Worm (Caenorhabditis elegans) whole organism, L1 larva: ENCODE data around the gene wht-6.

Source experiments
- C04F5.9 ChIP-seq: sonication (generic microtip); optimal IDR thresholded peaks from 2 replicates; lab custom pipeline; 2016; ENCODE audit warnings: missing genetic modification characterization, missing compliant biosample characterization
- C16A3.4 ChIP-seq: fragments of 150-350 bp; optimal IDR thresholded peaks from 2 replicates; lab custom pipeline; 2014; ENCODE audit warnings: missing biosample characterization, missing genetic modification characterization
- Y116A8C.19 ChIP-seq: sonication (generic microtip); optimal IDR thresholded peaks from 2 replicates; lab custom pipeline; 2016; ENCODE audit warnings: missing compliant biosample characterization, missing genetic modification characterization, borderline replicate concordance
- aha-1 ChIP-seq: fragments of 150-350 bp; optimal IDR thresholded peaks from 2 replicates; lab custom pipeline; 2014; ENCODE audit warnings: missing biosample characterization, missing genetic modification characterization
- ama-1 ChIP-seq: fragments of 150-350 bp; optimal IDR thresholded peaks from 2 replicates; lab custom pipeline; 2014
- ceh-8 ChIP-seq: fragments of 200-800 bp; sonication (Bioruptor generic); optimal IDR thresholded peaks from 2 replicates; lab custom pipeline; 2018; ENCODE audit warnings: mild to moderate bottlenecking, missing genetic modification characterization, moderate library complexity, missing compliant biosample characterization
- ceh-82 ChIP-seq, 3 experiments: fragments of 150-350 bp in 1 of 3; sonication (generic microtip) in 2 of 3; optimal IDR thresholded peaks; 2 replicates each; lab custom pipeline; 2014 to 2017; ENCODE audit warnings: missing biosample characterization in 3 of 3, missing genetic modification characterization in 3 of 3
- ceh-88 ChIP-seq: fragments of 200-800 bp; sonication (Bioruptor generic); IDR thresholded peaks from 2 replicates; pipeline ENCODE4 v1.3.6; 2022; ENCODE audit warnings: missing genetic modification characterization, missing compliant biosample characterization
- ces-1 ChIP-seq: fragments of 150-350 bp; optimal IDR thresholded peaks from 2 replicates; lab custom pipeline; 2014; ENCODE audit warnings: missing biosample characterization, missing genetic modification reagents, missing genetic modification characterization
- efl-1 ChIP-seq, 4 experiments: fragments of 150-350 bp; optimal IDR thresholded peaks in 3 of 4; peaks in 1 of 4; 1 replicate in 1 of 4; 2 replicates in 3 of 4; lab custom pipeline; 2014; ENCODE audit warnings: missing biosample characterization in 2 of 4, missing genetic modification characterization in 2 of 4, missing genetic modification reagents in 2 of 4
- egl-27 ChIP-seq, 2 experiments: fragments of 150-350 bp in 1 of 2; sonication (generic microtip); optimal IDR thresholded peaks; 3 replicates each; lab custom pipeline; 2017 to 2018; ENCODE audit warnings: missing biosample characterization in 2 of 2, missing genetic modification characterization in 2 of 2, missing genetic modification reagents in 2 of 2
- elt-2 ChIP-seq: sonication (generic microtip); optimal IDR thresholded peaks from 2 replicates; lab custom pipeline; 2016; ENCODE audit warnings: missing genetic modification characterization, mild to moderate bottlenecking, inconsistent platforms, missing compliant biosample characterization, missing genetic modification reagents
- ets-5 ChIP-seq: fragments of 200-800 bp; sonication (Bioruptor generic); IDR thresholded peaks from 2 replicates; pipeline ENCODE4 v1.3.6; 2022; ENCODE audit warnings: missing genetic modification characterization, missing compliant biosample characterization
- grh-1 ChIP-seq: fragments of 200-800 bp; sonication (Bioruptor generic); IDR thresholded peaks from 2 replicates; pipeline ENCODE4 v1.3.6; 2022; ENCODE audit warnings: missing genetic modification reagents, missing genetic modification characterization, missing compliant biosample characterization
- jun-1 ChIP-seq: fragments of 150-350 bp; optimal IDR thresholded peaks from 2 replicates; lab custom pipeline; 2014; ENCODE audit warnings: missing biosample characterization, missing genetic modification reagents, missing genetic modification characterization
- lir-3 ChIP-seq: sonication (generic microtip); optimal IDR thresholded peaks from 2 replicates; lab custom pipeline; 2016; ENCODE audit warnings: mild to moderate bottlenecking, missing genetic modification characterization, moderate library complexity, missing compliant biosample characterization; ENCODE audit not compliant: poor library complexity
- mab-9 ChIP-seq: fragments of 200-800 bp; sonication (Bioruptor generic); IDR thresholded peaks from 2 replicates; pipeline ENCODE4 v1.3.6; 2022; ENCODE audit warnings: missing genetic modification reagents, missing genetic modification characterization, missing compliant biosample characterization
- mdl-1 ChIP-seq, 2 experiments: fragments of 150-350 bp; optimal IDR thresholded peaks; 2 replicates each; lab custom pipeline; 2014 to 2017; ENCODE audit warnings: missing biosample characterization in 2 of 2, missing genetic modification characterization in 2 of 2, inconsistent platforms in 1 of 2
- mep-1 ChIP-seq: fragments of 150-350 bp; optimal IDR thresholded peaks from 2 replicates; lab custom pipeline; 2014; ENCODE audit warnings: missing biosample characterization, missing genetic modification characterization
- nhr-11 ChIP-seq: fragments of 150-350 bp; optimal IDR thresholded peaks from 2 replicates; lab custom pipeline; 2014; ENCODE audit warnings: missing biosample characterization, missing genetic modification characterization
- nhr-19 ChIP-seq: fragments of 200-800 bp; sonication (Bioruptor generic); conservative IDR thresholded peaks from 2 replicates; pipeline ENCODE4 v1.3.6; 2022; ENCODE audit warnings: missing genetic modification characterization, missing compliant biosample characterization
- nhr-20 ChIP-seq: sonication (generic microtip); optimal IDR thresholded peaks from 2 replicates; lab custom pipeline; 2016; ENCODE audit warnings: mild to moderate bottlenecking, missing genetic modification characterization, missing compliant biosample characterization
- nhr-237 ChIP-seq: fragments of 150-350 bp; optimal IDR thresholded peaks from 2 replicates; lab custom pipeline; 2014; ENCODE audit warnings: missing biosample characterization, missing genetic modification characterization
- nhr-28 ChIP-seq: fragments of 150-350 bp; optimal IDR thresholded peaks from 2 replicates; lab custom pipeline; 2014; ENCODE audit warnings: missing biosample characterization, missing genetic modification characterization
- nhr-71 ChIP-seq: sonication (generic microtip); optimal IDR thresholded peaks from 2 replicates; lab custom pipeline; 2016; ENCODE audit warnings: mild to moderate bottlenecking, missing genetic modification characterization, moderate library complexity, missing compliant biosample characterization
- nhr-76 ChIP-seq: sonication (generic microtip); optimal IDR thresholded peaks from 2 replicates; lab custom pipeline; 2017; ENCODE audit warnings: missing biosample characterization, missing genetic modification characterization
- nhr-84 ChIP-seq: sonication (generic microtip); optimal IDR thresholded peaks from 2 replicates; lab custom pipeline; 2017; ENCODE audit warnings: missing biosample characterization, missing genetic modification characterization
- nhr-90 ChIP-seq: sonication (generic microtip); optimal IDR thresholded peaks from 2 replicates; lab custom pipeline; 2016; ENCODE audit warnings: mild to moderate bottlenecking, missing genetic modification characterization, missing compliant biosample characterization; ENCODE audit not compliant: poor library complexity
- pqm-1 ChIP-seq: sonication (generic microtip); optimal IDR thresholded peaks from 3 replicates; lab custom pipeline; 2017; ENCODE audit warnings: missing biosample characterization, missing genetic modification characterization
- rnt-1 ChIP-seq: sonication (generic microtip); optimal IDR thresholded peaks from 2 replicates; lab custom pipeline; 2016; ENCODE audit warnings: mild to moderate bottlenecking, missing genetic modification characterization, moderate library complexity, missing compliant biosample characterization
- skn-1 ChIP-seq: fragments of 150-350 bp; optimal IDR thresholded peaks from 2 replicates; lab custom pipeline; 2014; ENCODE audit warnings: missing biosample characterization, missing genetic modification characterization
- sox-4 ChIP-seq: sonication (generic microtip); optimal IDR thresholded peaks from 2 replicates; lab custom pipeline; 2016; ENCODE audit warnings: missing genetic modification characterization, missing compliant biosample characterization
- sup-37 ChIP-seq: fragments of 200-800 bp; sonication (Bioruptor generic); optimal IDR thresholded peaks from 2 replicates; lab custom pipeline; 2018; ENCODE audit warnings: mild to moderate bottlenecking, missing genetic modification characterization, missing compliant biosample characterization
- tbx-2 ChIP-seq: sonication (generic microtip); optimal IDR thresholded peaks from 2 replicates; lab custom pipeline; 2016; ENCODE audit warnings: missing genetic modification characterization, missing compliant biosample characterization
- unc-130 ChIP-seq: fragments of 150-350 bp; optimal IDR thresholded peaks from 2 replicates; lab custom pipeline; 2017; ENCODE audit warnings: missing biosample characterization, missing genetic modification characterization, inconsistent platforms
- unc-98 ChIP-seq: fragments of 200-800 bp; sonication (Bioruptor generic); IDR thresholded peaks from 2 replicates; pipeline ENCODE4 v1.3.6; 2022; ENCODE audit warnings: missing genetic modification characterization, missing compliant biosample characterization
- zip-4 ChIP-seq: fragments of 200-800 bp; sonication (Bioruptor generic); optimal IDR thresholded peaks from 2 replicates; lab custom pipeline; 2018; ENCODE audit warnings: mild to moderate bottlenecking, missing genetic modification characterization, moderate library complexity, missing compliant biosample characterization
- ztf-11 ChIP-seq, 2 experiments: sonication (generic microtip); optimal IDR thresholded peaks; 2 replicates each; lab custom pipeline; 2016 to 2017; ENCODE audit warnings: missing genetic modification characterization in 2 of 2, missing biosample characterization in 1 of 2, missing compliant biosample characterization in 1 of 2

The wht-6 gene

DNA sequence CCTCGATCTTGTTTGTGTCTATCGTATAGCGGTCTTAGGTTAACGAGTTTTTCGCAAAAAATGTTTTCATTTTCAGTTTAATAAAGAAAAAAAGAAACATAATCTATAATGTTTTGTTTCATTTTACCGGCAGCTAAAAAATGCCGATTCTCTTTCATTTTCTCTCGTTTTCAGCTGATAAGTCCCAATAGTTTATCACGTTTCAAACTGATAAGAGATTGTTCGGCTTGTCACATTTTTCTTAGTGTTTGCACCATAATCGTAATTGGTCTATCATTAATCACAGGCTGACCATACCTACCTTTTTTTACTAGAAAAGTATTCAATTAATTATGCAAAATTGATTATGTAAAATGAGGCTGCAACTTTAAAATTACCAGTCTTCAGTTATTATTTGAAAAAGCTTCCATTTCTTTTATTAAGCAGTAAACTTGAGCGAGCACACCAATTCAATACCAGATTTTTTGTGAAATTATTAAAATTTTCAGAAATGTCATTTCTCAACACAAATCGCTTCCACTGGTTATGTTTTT, 23.7 kb downstream of the wht-6 start, which contains the start of gene F23F12.13:
Gene F23F12.13 (plus strand): TSS at position 483 of the 533 bp plus-strand sequence.
- no peak for TF ChIP-seq egl-27 (tag; optimal IDR thresholded peaks at IDR 0.05; lab: Kevin White, UChicago)
- no peak for TF ChIP-seq ceh-8
- TF ChIP-seq efl-1 (optimal IDR thresholded peaks at IDR 0.05; lab: Kevin White, UChicago), result no peak
- peak in 1 of 2 experiments; percentile 69 for TF ChIP-seq efl-1 (GFP tag; optimal IDR thresholded peaks at IDR 0.05 in 1 of 2; lab: Kevin White, UChicago)
- TF ChIP-seq elt-2 (tag; lab: Kevin White, UChicago), result peak; percentile 84

DNA sequence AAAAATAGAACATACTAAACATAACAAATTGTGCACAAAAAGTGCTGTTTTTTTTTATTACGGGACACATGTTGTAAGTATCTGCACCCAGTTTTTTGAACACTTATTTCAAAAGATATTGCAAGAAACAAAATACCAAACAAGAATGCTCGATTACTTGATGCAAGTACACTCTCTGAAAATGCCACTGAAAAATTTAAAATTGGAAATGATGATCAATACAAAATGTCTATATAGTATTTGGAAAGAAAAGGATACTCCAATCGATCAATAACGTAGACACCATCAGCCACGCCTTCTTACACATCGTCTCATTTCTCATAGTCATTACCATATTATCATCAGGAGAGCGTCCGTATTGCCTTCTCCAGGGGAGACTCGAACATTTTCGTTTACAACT, 26.6 kb downstream of the wht-6 start, which contains the start of gene sdz-15:
Gene sdz-15 (plus strand): TSS at position 301 of the 400 bp plus-strand sequence.
- TF ChIP-seq mep-1 (tag; lab: Kevin White, UChicago), result no peak
- TF ChIP-seq unc-130 (tag; lab: Kevin White, UChicago), result no peak
- no peak for TF ChIP-seq ets-5 (GFP tag; lab: Robert Waterston, UW)

ce11 chrIII:6499102-6499501, 27.6 kb downstream of the wht-6 start:
- TF ChIP-seq efl-1 (optimal IDR thresholded peaks at IDR 0.05; lab: Kevin White, UChicago) (no peak), efl-1 (GFP tag; optimal IDR thresholded peaks at IDR 0.05 in 1 of 2; lab: Kevin White, UChicago) (peak in 1 of 2 experiments; percentile 71), unc-98 (GFP tag; lab: Robert Waterston, UW) (no peak), aha-1 (tag; lab: Kevin White, UChicago) (no peak), ztf-11 (tag; optimal IDR thresholded peaks at IDR 0.05; lab: Kevin White, UChicago) (no peak)

- no peak for TF ChIP-seq skn-1
- TF ChIP-seq elt-2 (tag; lab: Kevin White, UChicago), result peak; percentile 32
- TF ChIP-seq mep-1 (tag; lab: Kevin White, UChicago), result no peak
- no peak for TF ChIP-seq mdl-1 (tag; optimal IDR thresholded peaks at IDR 0.05; lab: Kevin White, UChicago)
- TF ChIP-seq, all 84 proteins: peak for 1
Observed at ce11 chrIII:6500032-6500564, 28.5 kb downstream of the wht-6 start, which contains the start of gene F23F12.3. Gene F23F12.3 (plus strand): TSS chrIII:6500514.

ce11 chrIII:6507832-6508231, 36.3 kb downstream of the wht-6 start, which contains the start of gene F23F12.12:
Gene F23F12.12 (plus strand): TSS chrIII:6508132.
- no peak for TF ChIP-seq unc-98 (GFP tag; lab: Robert Waterston, UW)
- no peak for TF ChIP-seq Y116A8C.19
- no peak for TF ChIP-seq elt-2 (tag; lab: Kevin White, UChicago)
- TF ChIP-seq C04F5.9 (tag; lab: Kevin White, UChicago), result no peak
- TF ChIP-seq pqm-1, result no peak
- no peak for TF ChIP-seq ceh-82 (tag; optimal IDR thresholded peaks at IDR 0.05; lab: Kevin White, UChicago)
- TF ChIP-seq nhr-76 (tag; lab: Kevin White, UChicago), result no peak
- TF ChIP-seq nhr-20 (tag; lab: Kevin White, UChicago), result no peak
- no peak for TF ChIP-seq nhr-11 (tag; lab: Kevin White, UChicago)
- TF ChIP-seq nhr-19 (GFP tag; lab: Robert Waterston, UW), result no peak
- no peak for TF ChIP-seq sup-37 (GFP tag; lab: Kevin White, UChicago)
- TF ChIP-seq efl-1 (optimal IDR thresholded peaks at IDR 0.05; lab: Kevin White, UChicago), result no peak
- TF ChIP-seq efl-1 (GFP tag; optimal IDR thresholded peaks at IDR 0.05 in 1 of 2; lab: Kevin White, UChicago), result no peak
- no peak for TF ChIP-seq grh-1 (GFP tag; lab: Robert Waterston, UW)
- TF ChIP-seq nhr-28 (tag; lab: Kevin White, UChicago), result no peak
- TF ChIP-seq C16A3.4 (tag; lab: Kevin White, UChicago), result no peak
- no peak for TF ChIP-seq nhr-237 (tag; lab: Kevin White, UChicago)
- no peak for TF ChIP-seq nhr-84
- TF ChIP-seq zip-4 (GFP tag; lab: Kevin White, UChicago), result no peak

- TF ChIP-seq tbx-2 (tag; lab: Kevin White, UChicago) (no peak), pqm-1 (no peak), nhr-237 (tag; lab: Kevin White, UChicago) (no peak), nhr-90 (tag; lab: Kevin White, UChicago) (peak; percentile 14), ama-1 (lab: Kevin White, UChicago) (no peak), mab-9 (no peak), zip-4 (GFP tag; lab: Kevin White, UChicago) (no peak), rnt-1 (no peak), grh-1 (GFP tag; lab: Robert Waterston, UW) (no peak), skn-1 (no peak), jun-1 (no peak), Y116A8C.19 (no peak), nhr-71 (peak; percentile 42), nhr-11 (tag; lab: Kevin White, UChicago) (no peak), nhr-20 (tag; lab: Kevin White, UChicago) (peak; percentile 58), ces-1 (no peak), unc-98 (GFP tag; lab: Robert Waterston, UW) (no peak), sox-4 (tag; lab: Kevin White, UChicago) (no peak), egl-27 (tag; optimal IDR thresholded peaks at IDR 0.05; lab: Kevin White, UChicago) (no peak), lir-3 (no peak), ceh-88 (GFP tag; lab: Robert Waterston, UW) (no peak)
Observed at ce11 chrIII:6508327-6508726, 36.8 kb downstream of the wht-6 start.
